Fruit fly (Drosophila melanogaster) whole organism, embryonic: ENCODE results near the gene CG34008.

Experiments used
- ATbp ChIP-seq: fragments of 200-800 bp; sonication (Bioruptor generic); optimal IDR thresholded peaks from 2 replicates; lab custom pipeline; 2017; ENCODE audit warnings: missing biosample characterization, mild to moderate bottlenecking, missing genetic modification characterization, missing genetic modification reagents
- Adf1 ChIP-seq: fragments of 200-800 bp; sonication (Bioruptor generic); IDR thresholded peaks from 2 replicates; pipeline ENCODE4 v1.3.6; 2022; ENCODE audit warnings: missing biosample characterization, missing genetic modification characterization
- Bgb ChIP-seq: fragments of 200-800 bp; sonication (Bioruptor generic); IDR thresholded peaks from 2 replicates; pipeline ENCODE4 v1.3.6; 2022; ENCODE audit warnings: missing biosample characterization, missing genetic modification characterization; ENCODE audit not compliant: partially characterized antibody
- CG10209 ChIP-seq: fragments of 200-800 bp; sonication (Bioruptor generic); optimal IDR thresholded peaks from 3 replicates; lab custom pipeline; 2017; ENCODE audit warnings: missing biosample characterization, mild to moderate bottlenecking, missing genetic modification characterization, missing genetic modification reagents
- CG10462 ChIP-seq: fragments of 200-800 bp; sonication (Bioruptor generic); optimal IDR thresholded peaks from 2 replicates; lab custom pipeline; 2016; ENCODE audit warnings: missing biosample characterization, missing genetic modification characterization
- CG10654 ChIP-seq: fragments of 200-800 bp; sonication (Bioruptor generic); optimal IDR thresholded peaks from 2 replicates; lab custom pipeline; 2016; ENCODE audit warnings: missing biosample characterization, missing genetic modification characterization
- CG11560 ChIP-seq: fragments of 200-800 bp; sonication (Bioruptor generic); IDR thresholded peaks from 3 replicates; pipeline ENCODE4 v1.3.6; 2022; ENCODE audit warnings: missing biosample characterization, missing genetic modification characterization
- CG13624 ChIP-seq: fragments of 200-800 bp; sonication (Bioruptor generic); optimal IDR thresholded peaks from 2 replicates; lab custom pipeline; 2016; ENCODE audit warnings: missing biosample characterization, missing genetic modification characterization
- CG14710 ChIP-seq: fragments of 200-800 bp; sonication (Bioruptor generic); optimal IDR thresholded peaks from 3 replicates; lab custom pipeline; 2019; ENCODE audit warnings: missing biosample characterization, mild to moderate bottlenecking, missing genetic modification characterization, moderate library complexity
- CG15011 ChIP-seq: fragments of 200-800 bp; sonication (Bioruptor generic); optimal IDR thresholded peaks from 3 replicates; lab custom pipeline; 2018; ENCODE audit warnings: missing biosample characterization, mild to moderate bottlenecking, missing genetic modification characterization
- CG17568 ChIP-seq: fragments of 200-800 bp; sonication (Bioruptor generic); optimal IDR thresholded peaks from 2 replicates; lab custom pipeline; 2018; ENCODE audit warnings: missing biosample characterization, mild to moderate bottlenecking, missing genetic modification characterization, moderate library complexity
- CG17802 ChIP-seq: fragments of 200-800 bp; sonication (Bioruptor generic); optimal IDR thresholded peaks from 2 replicates; lab custom pipeline; 2018; ENCODE audit warnings: missing biosample characterization, mild to moderate bottlenecking, missing genetic modification characterization, moderate library complexity
- CG17829 ChIP-seq: fragments of 200-800 bp; optimal IDR thresholded peaks from 2 replicates; lab custom pipeline; 2019; ENCODE audit warnings: missing biosample characterization, mild to moderate bottlenecking, missing genetic modification characterization, moderate library complexity
- CG31441 ChIP-seq: fragments of 200-800 bp; sonication (Bioruptor generic); IDR thresholded peaks from 2 replicates; pipeline ENCODE4 v1.3.6; 2022; ENCODE audit warnings: missing biosample characterization, missing genetic modification characterization
- CG33213 ChIP-seq: fragments of 200-800 bp; sonication (Bioruptor generic); optimal IDR thresholded peaks from 3 replicates; lab custom pipeline; 2016; ENCODE audit warnings: missing biosample characterization, missing genetic modification characterization
- CG3407 ChIP-seq: fragments of 200-800 bp; sonication (Bioruptor generic); optimal IDR thresholded peaks from 2 replicates; lab custom pipeline; 2018; ENCODE audit warnings: missing biosample characterization, mild to moderate bottlenecking, missing genetic modification characterization
- CG34376 ChIP-seq: fragments of 200-800 bp; sonication (Bioruptor generic); optimal IDR thresholded peaks from 2 replicates; lab custom pipeline; 2018; ENCODE audit warnings: missing biosample characterization, mild to moderate bottlenecking, missing genetic modification characterization
- CG3995 ChIP-seq: fragments of 200-800 bp; sonication (Bioruptor generic); optimal IDR thresholded peaks from 3 replicates; lab custom pipeline; 2016; ENCODE audit warnings: missing biosample characterization, missing genetic modification characterization
- CG42726 ChIP-seq: fragments of 200-800 bp; sonication (Bioruptor generic); IDR thresholded peaks from 2 replicates; pipeline ENCODE4 v1.3.6; 2022; ENCODE audit warnings: missing biosample characterization, missing genetic modification characterization; ENCODE audit not compliant: partially characterized antibody
- CG9876 ChIP-seq: fragments of 200-800 bp; sonication (Bioruptor generic); optimal IDR thresholded peaks from 2 replicates; lab custom pipeline; 2016; ENCODE audit warnings: missing biosample characterization, missing genetic modification characterization
- D19A ChIP-seq: fragments of 200-800 bp; optimal IDR thresholded peaks from 3 replicates; lab custom pipeline; 2019; ENCODE audit warnings: missing biosample characterization, mild to moderate bottlenecking, missing genetic modification characterization, moderate library complexity
- Fer3 ChIP-seq: fragments of 200-800 bp; sonication (Bioruptor generic); optimal IDR thresholded peaks from 2 replicates; lab custom pipeline; 2018; ENCODE audit warnings: missing biosample characterization, mild to moderate bottlenecking, missing genetic modification characterization, moderate library complexity
- HHEX ChIP-seq: fragments of 200-800 bp; sonication (Bioruptor generic); optimal IDR thresholded peaks from 3 replicates; lab custom pipeline; 2017; ENCODE audit warnings: missing biosample characterization, mild to moderate bottlenecking, missing genetic modification characterization, missing genetic modification reagents
- HLH54F ChIP-seq: fragments of 200-800 bp; sonication (Bioruptor generic); optimal IDR thresholded peaks from 3 replicates; lab custom pipeline; 2016; ENCODE audit warnings: missing biosample characterization, missing genetic modification characterization
- Jarid2 ChIP-seq: fragments of 200-800 bp; sonication (Bioruptor generic); optimal IDR thresholded peaks from 3 replicates; lab custom pipeline; 2017; ENCODE audit warnings: mild to moderate bottlenecking, missing biosample characterization, missing genetic modification reagents, missing genetic modification characterization
- MBD-R2 ChIP-seq: fragments of 200-800 bp; sonication (Bioruptor generic); IDR thresholded peaks from 2 replicates; pipeline ENCODE4 v1.3.6; 2022; ENCODE audit warnings: missing biosample characterization, missing genetic modification characterization
- Nf-YA ChIP-seq: fragments of 200-800 bp; sonication (Bioruptor generic); IDR thresholded peaks from 2 replicates; pipeline ENCODE4 v1.3.6; 2022; ENCODE audit warnings: missing biosample characterization, missing genetic modification characterization
- NfI ChIP-seq: fragments of 200-800 bp; sonication (Bioruptor generic); optimal IDR thresholded peaks from 3 replicates; lab custom pipeline; 2018; ENCODE audit warnings: missing biosample characterization, mild to moderate bottlenecking, missing genetic modification characterization, moderate library complexity
- Pdp1 ChIP-seq, 2 experiments: fragments of 200-800 bp; sonication (Bioruptor generic); optimal IDR thresholded peaks; 3 replicates each; lab custom pipeline; 2016; ENCODE audit warnings: missing biosample characterization in 2 of 2, missing genetic modification characterization in 2 of 2, mild to moderate bottlenecking in 1 of 2, moderate library complexity in 1 of 2
- Rfx ChIP-seq: fragments of 200-800 bp; sonication (Bioruptor generic); IDR thresholded peaks from 2 replicates; pipeline ENCODE4 v1.3.6; 2022; ENCODE audit warnings: missing biosample characterization, missing genetic modification characterization
- Scr ChIP-seq: fragments of 200-800 bp; sonication (Bioruptor generic); IDR thresholded peaks from 2 replicates; pipeline ENCODE4 v1.3.6; 2022; ENCODE audit warnings: missing biosample characterization, missing genetic modification characterization; ENCODE audit not compliant: partially characterized antibody
- Sry-δ ChIP-seq: fragments of 200-800 bp; sonication (Bioruptor generic); optimal IDR thresholded peaks from 2 replicates; lab custom pipeline; 2016; ENCODE audit warnings: missing biosample characterization, missing genetic modification characterization
- bowl ChIP-seq: fragments of 200-800 bp; sonication (Bioruptor generic); IDR thresholded peaks from 2 replicates; pipeline ENCODE4 v1.3.6; 2022; ENCODE audit warnings: missing biosample characterization, missing genetic modification characterization
- croc ChIP-seq: fragments of 200-800 bp; sonication (Bioruptor generic); conservative IDR thresholded peaks from 3 replicates; pipeline ENCODE4 v1.3.6; 2022; ENCODE audit warnings: missing biosample characterization, missing genetic modification characterization
- dpn ChIP-seq, 2 experiments: fragments of 200-800 bp; sonication (Bioruptor generic); optimal IDR thresholded peaks; 3 replicates each; lab custom pipeline; 2016; ENCODE audit warnings: missing biosample characterization in 2 of 2, missing genetic modification characterization in 2 of 2
- fd64A ChIP-seq: fragments of 200-800 bp; sonication (Bioruptor generic); optimal IDR thresholded peaks from 3 replicates; lab custom pipeline; 2018; ENCODE audit warnings: missing biosample characterization, mild to moderate bottlenecking, missing genetic modification characterization
- kah ChIP-seq: fragments of 200-800 bp; sonication (Bioruptor generic); optimal IDR thresholded peaks from 2 replicates; lab custom pipeline; 2018; ENCODE audit warnings: missing biosample characterization, mild to moderate bottlenecking, missing genetic modification characterization
- kay ChIP-seq: fragments of 200-800 bp; sonication (Bioruptor generic); optimal IDR thresholded peaks from 2 replicates; lab custom pipeline; 2016; ENCODE audit warnings: missing biosample characterization, missing genetic modification characterization
- nerfin-1 ChIP-seq: fragments of 200-800 bp; sonication (Bioruptor generic); optimal IDR thresholded peaks from 3 replicates; lab custom pipeline; 2019; ENCODE audit warnings: missing biosample characterization, mild to moderate bottlenecking, missing genetic modification characterization, moderate library complexity
- nerfin-2 ChIP-seq: fragments of 200-800 bp; sonication (Bioruptor generic); IDR thresholded peaks from 2 replicates; pipeline ENCODE4 v1.3.6; 2022; ENCODE audit warnings: missing biosample characterization, missing genetic modification characterization; ENCODE audit not compliant: partially characterized antibody
- pros ChIP-seq: fragments of 200-800 bp; sonication (Bioruptor generic); optimal IDR thresholded peaks from 3 replicates; lab custom pipeline; 2019; ENCODE audit warnings: missing biosample characterization, mild to moderate bottlenecking, missing genetic modification characterization, moderate library complexity
- salm ChIP-seq: fragments of 200-800 bp; sonication (Bioruptor generic); optimal IDR thresholded peaks from 2 replicates; lab custom pipeline; 2018; ENCODE audit warnings: missing biosample characterization, mild to moderate bottlenecking, missing genetic modification characterization
- scrt ChIP-seq: fragments of 200-800 bp; sonication (Bioruptor generic); optimal IDR thresholded peaks from 2 replicates; lab custom pipeline; 2018; ENCODE audit warnings: missing biosample characterization, mild to moderate bottlenecking, missing genetic modification characterization, moderate library complexity
- tll ChIP-seq, 2 experiments: fragments of 200-800 bp in 1 of 2; fragments of >200 bp in 1 of 2; sonication (Bioruptor generic) in 1 of 2; optimal IDR thresholded peaks; 2 replicates each; lab custom pipeline; 2017 to 2019; ENCODE audit warnings: missing biosample characterization in 2 of 2, missing genetic modification characterization in 2 of 2, mild to moderate bottlenecking in 1 of 2, moderate library complexity in 1 of 2
- toy ChIP-seq: fragments of 200-800 bp; sonication (Bioruptor generic); IDR thresholded peaks from 2 replicates; pipeline ENCODE4 v1.3.6; 2022; ENCODE audit warnings: missing biosample characterization, missing genetic modification characterization
- unc-4 ChIP-seq: fragments of 200-800 bp; sonication (Bioruptor generic); IDR thresholded peaks from 2 replicates; pipeline ENCODE4 v1.3.6; 2022; ENCODE audit warnings: missing biosample characterization, missing genetic modification characterization; ENCODE audit not compliant: partially characterized antibody
- wdn ChIP-seq: fragments of 200-800 bp; sonication (Bioruptor generic); IDR thresholded peaks from 2 replicates; pipeline ENCODE4 v1.3.6; 2022; ENCODE audit warnings: missing biosample characterization, missing genetic modification characterization

CG34008 gene

DNA sequence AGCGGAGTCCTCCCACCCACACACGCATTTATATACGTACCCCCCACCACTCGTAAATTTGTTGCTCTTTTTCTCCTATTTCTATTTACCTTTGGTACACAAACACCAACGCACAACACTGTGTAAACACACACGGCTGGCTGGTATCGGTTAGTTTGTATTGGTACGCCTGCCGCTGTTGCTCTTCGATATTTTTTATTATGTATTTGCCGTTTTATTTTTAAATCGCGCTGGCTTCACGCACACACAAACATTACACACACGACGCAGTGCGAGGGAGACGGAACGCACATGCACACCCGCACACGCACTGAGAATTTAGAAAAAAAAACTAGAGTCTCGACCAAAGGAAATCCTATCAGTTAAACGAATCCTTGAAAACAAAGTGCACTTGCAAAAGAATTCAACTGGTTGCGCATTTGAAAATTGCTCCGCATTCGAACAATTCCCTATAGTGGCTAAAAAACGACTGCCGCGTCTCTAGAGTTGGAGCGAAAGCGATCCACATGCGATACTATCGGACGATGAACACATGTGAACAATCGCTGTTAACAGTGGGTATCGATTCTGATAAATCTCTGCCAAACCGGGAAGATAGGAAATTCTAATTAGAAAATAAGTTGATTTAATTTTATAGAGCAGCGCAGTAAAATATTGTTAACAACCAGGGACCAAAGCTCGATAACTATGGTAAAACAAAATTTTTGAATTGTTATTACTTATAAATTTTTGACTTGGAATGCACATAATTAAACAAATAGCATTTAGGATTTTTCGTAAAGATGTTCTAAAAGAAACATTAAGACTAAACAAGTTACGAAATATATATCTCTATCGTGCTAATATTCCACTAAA is 30.5 kb downstream of the CG34008 start (continued):
- TF ChIP-seq toy (GFP tag; lab: Robert Waterston, UW) (no peak), MBD-R2 (GFP tag; lab: Robert Waterston, UW) (peak; percentile 38; the same call in 1 of the 2 replicates), CG42726 (GFP tag; lab: Robert Waterston, UW) (peak; percentile 97), CG11560 (tag; lab: Robert Waterston, UW) (no peak), CG17802 (peak; percentile 47), kay (GFP tag; lab: Kevin White, UChicago) (no peak), fd64A (GFP tag; lab: Kevin White, UChicago) (peak; percentile 96), CG10209 (GFP tag; lab: Kevin White, UChicago) (peak; percentile 79), Rfx (peak; percentile 42), nerfin-1 (tag; lab: Kevin White, UChicago) (peak; percentile 75), tll (GFP tag; optimal IDR thresholded peaks at IDR 0.05; lab: Kevin White, UChicago) (peak in 1 of 2 experiments; percentile 88), NfI (GFP tag; lab: Kevin White, UChicago) (peak; percentile 74), HLH54F (GFP tag; lab: Kevin White, UChicago) (no peak), CG3407 (GFP tag; lab: Kevin White, UChicago) (peak; percentile 91), kah (GFP tag; lab: Kevin White, UChicago) (peak; percentile 77), CG10462 (peak; percentile 30), CG14710 (tag; lab: Kevin White, UChicago) (peak; percentile 28), Pdp1 (GFP tag; optimal IDR thresholded peaks at IDR 0.05; lab: Kevin White, UChicago) (peak; percentile 23 to 79), D19A (tag; lab: Kevin White, UChicago) (peak; percentile 16), CG13624 (peak; percentile 76), CG17829 (tag; lab: Kevin White, UChicago) (no peak), scrt (peak; percentile 78), croc (no peak), CG31441 (GFP tag; lab: Robert Waterston, UW) (no peak; the same call in 1 of the 2 replicates), Bgb (peak; percentile 95), ATbp (GFP tag; lab: Kevin White, UChicago) (peak; percentile 95), nerfin-2 (GFP tag; lab: Robert Waterston, UW) (peak; percentile 92), Scr (GFP tag; lab: Robert Waterston, UW) (peak; percentile 95), Jarid2 (peak; percentile 93), Nf-YA (GFP tag; lab: Robert Waterston, UW) (peak; percentile 65), wdn (GFP tag; lab: Robert Waterston, UW) (no peak), salm (peak; percentile 69), HHEX (peak; percentile 90), CG33213 (peak; percentile 46), bowl (no peak), CG9876 (GFP tag; lab: Kevin White, UChicago) (peak; percentile 38), CG34376 (peak; percentile 85), dpn (GFP tag; optimal IDR thresholded peaks at IDR 0.05; lab: Kevin White, UChicago) (peak; percentile 26 to 35), CG3995 (no peak), pros (GFP tag; lab: Kevin White, UChicago) (peak; percentile 32), Adf1 (GFP tag; lab: Robert Waterston, UW) (peak; percentile 33; the same call in 1 of the 2 replicates), CG17568 (peak; percentile 95), CG15011 (peak; percentile 81), Sry-δ (GFP tag; lab: Kevin White, UChicago) (peak; percentile 91), unc-4 (GFP tag; lab: Robert Waterston, UW) (peak; percentile 89), CG10654 (GFP tag; lab: Kevin White, UChicago) (peak; percentile 30), Fer3 (peak; percentile 63)
